Worm (Caenorhabditis elegans) whole organism, L1 larva: ENCODE measurements around the gene fbxb-24.
A peak's percentile ranks its signal among the peaks of the same experiment; 100 is the strongest.

Experiments used
- C16A3.4 ChIP-seq: fragments of 150-350 bp; optimal IDR thresholded peaks from 2 replicates; lab custom pipeline; 2014; ENCODE audit warnings: missing biosample characterization, missing genetic modification characterization
- C34B4.2 ChIP-seq: sonication (generic microtip); optimal IDR thresholded peaks from 2 replicates; lab custom pipeline; 2017; ENCODE audit warnings: mild to moderate bottlenecking, missing genetic modification characterization, missing compliant biosample characterization
- F16B12.6 ChIP-seq: fragments of 150-350 bp; optimal IDR thresholded peaks from 2 replicates; lab custom pipeline; 2014; ENCODE audit warnings: missing biosample characterization, missing genetic modification characterization
- alr-1 ChIP-seq: fragments of 200-800 bp; sonication (Bioruptor generic); optimal IDR thresholded peaks from 2 replicates; lab custom pipeline; 2018; ENCODE audit warnings: borderline replicate concordance, mild to moderate bottlenecking, missing genetic modification characterization, missing compliant biosample characterization
- aly-2 ChIP-seq: fragments of 150-350 bp; optimal IDR thresholded peaks from 2 replicates; lab custom pipeline; 2014; ENCODE audit warnings: missing biosample characterization, missing genetic modification characterization
- ceh-63 ChIP-seq: fragments of 200-800 bp; sonication (Bioruptor generic); optimal IDR thresholded peaks from 2 replicates; lab custom pipeline; 2018; ENCODE audit warnings: mild to moderate bottlenecking, missing genetic modification characterization, missing compliant biosample characterization
- ceh-82 ChIP-seq, 3 experiments: fragments of 150-350 bp in 1 of 3; sonication (generic microtip) in 2 of 3; optimal IDR thresholded peaks; 2 replicates each; lab custom pipeline; 2014 to 2017; ENCODE audit warnings: missing biosample characterization in 3 of 3, missing genetic modification characterization in 3 of 3
- dpl-1 ChIP-seq, 3 experiments: fragments of 150-350 bp in 2 of 3; sonication (generic microtip) in 1 of 3; optimal IDR thresholded peaks; 2 replicates each; lab custom pipeline; 2014 to 2017; ENCODE audit warnings: missing biosample characterization in 3 of 3, missing genetic modification characterization in 3 of 3, missing genetic modification reagents in 3 of 3
- dsc-1 ChIP-seq: sonication (generic microtip); optimal IDR thresholded peaks from 2 replicates; lab custom pipeline; 2016; ENCODE audit warnings: mild to moderate bottlenecking, missing genetic modification characterization, missing compliant biosample characterization
- efl-1 ChIP-seq, 4 experiments: fragments of 150-350 bp; optimal IDR thresholded peaks in 3 of 4; peaks in 1 of 4; 1 replicate in 1 of 4; 2 replicates in 3 of 4; lab custom pipeline; 2014; ENCODE audit warnings: missing biosample characterization in 2 of 4, missing genetic modification characterization in 2 of 4, missing genetic modification reagents in 2 of 4
- efl-3 ChIP-seq: fragments of 200-800 bp; sonication (Bioruptor generic); optimal IDR thresholded peaks from 2 replicates; lab custom pipeline; 2018; ENCODE audit warnings: mild to moderate bottlenecking, missing genetic modification characterization, missing compliant biosample characterization
- egl-13 ChIP-seq: sonication (generic microtip); optimal IDR thresholded peaks from 2 replicates; lab custom pipeline; 2016; ENCODE audit warnings: missing genotype, missing genetic modification reagents, missing genetic modification characterization, missing compliant biosample characterization
- ets-5 ChIP-seq: fragments of 200-800 bp; sonication (Bioruptor generic); IDR thresholded peaks from 2 replicates; pipeline ENCODE4 v1.3.6; 2022; ENCODE audit warnings: missing genetic modification characterization, missing compliant biosample characterization
- fkh-10 ChIP-seq: sonication (generic microtip); optimal IDR thresholded peaks from 2 replicates; lab custom pipeline; 2017; ENCODE audit warnings: missing biosample characterization, missing genetic modification reagents, missing genetic modification characterization
- fos-1 ChIP-seq: fragments of 150-350 bp; optimal IDR thresholded peaks from 2 replicates; lab custom pipeline; 2014; ENCODE audit warnings: missing biosample characterization, missing genetic modification characterization
- grh-1 ChIP-seq: fragments of 200-800 bp; sonication (Bioruptor generic); IDR thresholded peaks from 2 replicates; pipeline ENCODE4 v1.3.6; 2022; ENCODE audit warnings: missing genetic modification reagents, missing genetic modification characterization, missing compliant biosample characterization
- isw-1 ChIP-seq: fragments of 200-800 bp; sonication (Bioruptor generic); IDR thresholded peaks from 2 replicates; pipeline ENCODE4 v1.3.6; 2022; ENCODE audit warnings: missing genetic modification characterization, missing compliant biosample characterization
- jun-1 ChIP-seq: fragments of 150-350 bp; optimal IDR thresholded peaks from 2 replicates; lab custom pipeline; 2014; ENCODE audit warnings: missing biosample characterization, missing genetic modification reagents, missing genetic modification characterization
- lin-13 ChIP-seq: fragments of 150-350 bp; optimal IDR thresholded peaks from 2 replicates; lab custom pipeline; 2014; ENCODE audit warnings: missing biosample characterization, missing genetic modification reagents, missing genetic modification characterization
- lin-14 ChIP-seq: fragments of 200-800 bp; sonication (Bioruptor generic); optimal IDR thresholded peaks from 2 replicates; lab custom pipeline; 2018; ENCODE audit warnings: mild to moderate bottlenecking, missing genetic modification characterization, moderate library complexity, missing compliant biosample characterization
- lin-15B ChIP-seq: fragments of 150-350 bp; sonication (generic microtip); optimal IDR thresholded peaks from 3 replicates; lab custom pipeline; 2014; ENCODE audit warnings: missing biosample characterization, missing genetic modification characterization
- lin-35 ChIP-seq, 2 experiments: fragments of 150-350 bp; optimal IDR thresholded peaks; 2 replicates each; lab custom pipeline; 2014; ENCODE audit warnings: missing biosample characterization in 2 of 2, missing genetic modification characterization in 2 of 2, missing genetic modification reagents in 2 of 2
- lin-39 ChIP-seq: fragments of 150-350 bp; optimal IDR thresholded peaks from 2 replicates; lab custom pipeline; 2014; ENCODE audit warnings: missing biosample characterization, missing genetic modification reagents, missing genetic modification characterization
- lsy-2 ChIP-seq, 2 experiments: fragments of 150-350 bp; optimal IDR thresholded peaks; 2 replicates each; lab custom pipeline; 2014; ENCODE audit warnings: missing biosample characterization in 2 of 2, missing genetic modification characterization in 2 of 2
- mef-2 ChIP-seq: fragments of 150-350 bp; optimal IDR thresholded peaks from 2 replicates; lab custom pipeline; 2014; ENCODE audit warnings: missing biosample characterization, missing genetic modification characterization
- nhr-11 ChIP-seq: fragments of 150-350 bp; optimal IDR thresholded peaks from 2 replicates; lab custom pipeline; 2014; ENCODE audit warnings: missing biosample characterization, missing genetic modification characterization
- nhr-12 ChIP-seq: sonication (generic microtip); optimal IDR thresholded peaks from 2 replicates; lab custom pipeline; 2017; ENCODE audit warnings: missing biosample characterization, missing genetic modification characterization
- nhr-19 ChIP-seq: fragments of 200-800 bp; sonication (Bioruptor generic); conservative IDR thresholded peaks from 2 replicates; pipeline ENCODE4 v1.3.6; 2022; ENCODE audit warnings: missing genetic modification characterization, missing compliant biosample characterization
- nhr-20 ChIP-seq: sonication (generic microtip); optimal IDR thresholded peaks from 2 replicates; lab custom pipeline; 2016; ENCODE audit warnings: mild to moderate bottlenecking, missing genetic modification characterization, missing compliant biosample characterization
- nhr-77 ChIP-seq: fragments of 150-350 bp; optimal IDR thresholded peaks from 2 replicates; lab custom pipeline; 2014; ENCODE audit warnings: missing biosample characterization, missing genetic modification characterization
- nhr-84 ChIP-seq: sonication (generic microtip); optimal IDR thresholded peaks from 2 replicates; lab custom pipeline; 2017; ENCODE audit warnings: missing biosample characterization, missing genetic modification characterization
- nhr-85 ChIP-seq: sonication (generic microtip); peaks from one replicate; lab custom pipeline; 2016; ENCODE audit warnings: missing genetic modification characterization, inconsistent platforms, missing compliant biosample characterization
- pqm-1 ChIP-seq: sonication (generic microtip); optimal IDR thresholded peaks from 3 replicates; lab custom pipeline; 2017; ENCODE audit warnings: missing biosample characterization, missing genetic modification characterization
- sox-4 ChIP-seq: sonication (generic microtip); optimal IDR thresholded peaks from 2 replicates; lab custom pipeline; 2016; ENCODE audit warnings: missing genetic modification characterization, missing compliant biosample characterization
- unc-130 ChIP-seq: fragments of 150-350 bp; optimal IDR thresholded peaks from 2 replicates; lab custom pipeline; 2017; ENCODE audit warnings: missing biosample characterization, missing genetic modification characterization, inconsistent platforms
- unc-98 ChIP-seq: fragments of 200-800 bp; sonication (Bioruptor generic); IDR thresholded peaks from 2 replicates; pipeline ENCODE4 v1.3.6; 2022; ENCODE audit warnings: missing genetic modification characterization, missing compliant biosample characterization
- vab-15 ChIP-seq: sonication (generic microtip); optimal IDR thresholded peaks from 2 replicates; lab custom pipeline; 2017; ENCODE audit warnings: missing genotype, mild to moderate bottlenecking, missing genetic modification characterization, missing compliant biosample characterization
- zip-4 ChIP-seq: fragments of 200-800 bp; sonication (Bioruptor generic); optimal IDR thresholded peaks from 2 replicates; lab custom pipeline; 2018; ENCODE audit warnings: mild to moderate bottlenecking, missing genetic modification characterization, moderate library complexity, missing compliant biosample characterization
- ztf-4 ChIP-seq: fragments of 150-350 bp; optimal IDR thresholded peaks from 2 replicates; lab custom pipeline; 2014; ENCODE audit warnings: missing biosample characterization, missing genetic modification characterization

fbxb-24 gene

DNA sequence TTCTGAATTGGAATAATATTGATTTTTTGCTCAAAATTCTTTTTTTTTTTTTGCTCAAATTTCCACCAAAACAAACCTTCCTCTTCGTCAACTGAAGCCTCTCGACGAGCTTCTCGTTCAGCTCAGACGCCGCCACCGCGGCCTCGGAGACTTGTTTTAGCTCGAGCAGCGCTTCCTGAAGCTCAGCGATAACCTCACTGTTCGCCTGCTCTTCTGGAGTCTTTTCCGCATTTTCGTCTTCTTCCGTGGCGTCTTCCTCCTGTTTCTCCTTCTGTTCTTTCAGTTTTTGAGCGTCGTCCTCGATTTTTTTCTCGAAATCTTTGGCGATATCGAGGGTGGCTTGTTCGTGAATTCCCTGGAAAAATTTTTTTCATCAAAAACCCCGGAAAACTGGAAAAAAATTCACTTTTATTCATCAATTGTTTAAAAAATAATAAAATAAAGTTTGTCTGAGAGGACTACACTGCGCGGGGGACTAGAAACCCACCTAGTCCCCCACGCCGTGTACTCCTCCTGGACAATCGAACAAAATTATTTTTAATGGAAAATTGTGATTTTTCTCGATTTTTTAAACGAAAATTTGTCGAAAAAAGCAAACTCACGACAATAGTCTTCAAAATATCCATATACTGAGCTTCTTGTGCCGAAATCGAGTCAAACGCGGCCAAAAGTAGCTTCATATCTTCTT lies 37.4 kb downstream of the fbxb-24 start (continued):
- TF ChIP-seq lsy-2 (tag; optimal IDR thresholded peaks at IDR 0.05; lab: Kevin White, UChicago) = peak; percentile 88 to 93
- peak; percentile 82 for TF ChIP-seq grh-1
- TF ChIP-seq nhr-77 (tag; lab: Kevin White, UChicago) = peak; percentile 41
- TF ChIP-seq lin-39 (tag; lab: Kevin White, UChicago) = peak; percentile 90
- TF ChIP-seq lin-13 = peak; percentile 83
- peak; percentile 66 for TF ChIP-seq C16A3.4 (tag; lab: Kevin White, UChicago)
- TF ChIP-seq nhr-12 = peak; percentile 23
- TF ChIP-seq lin-14 (GFP tag; lab: Kevin White, UChicago) = peak; percentile 93
- peak; percentile 61 for TF ChIP-seq F16B12.6 (tag; lab: Kevin White, UChicago)
- no peak for TF ChIP-seq pqm-1 (tag; lab: Kevin White, UChicago)
- peak; percentile 77 to 84 for TF ChIP-seq efl-1 (optimal IDR thresholded peaks at IDR 0.05; lab: Kevin White, UChicago)
- peak; percentile 82 to 97 for TF ChIP-seq efl-1 (GFP tag; optimal IDR thresholded peaks at IDR 0.05 in 1 of 2; lab: Kevin White, UChicago)
- TF ChIP-seq nhr-85 (tag; lab: Kevin White, UChicago) = peak; percentile 99
- TF ChIP-seq isw-1 (GFP tag; lab: Robert Waterston, UW) = peak; percentile 91
- TF ChIP-seq jun-1 (tag; lab: Kevin White, UChicago) = peak; percentile 69
- peak; percentile 82 for TF ChIP-seq lin-15B (tag; lab: Kevin White, UChicago)
- TF ChIP-seq fos-1 (tag; lab: Kevin White, UChicago) = peak; percentile 66
- peak; percentile 96 for TF ChIP-seq nhr-20
- TF ChIP-seq dpl-1 (GFP tag; optimal IDR thresholded peaks at IDR 0.05; lab: Kevin White, UChicago) = peak; percentile 69 to 80 (median 80)
- TF ChIP-seq ceh-82 (tag; optimal IDR thresholded peaks at IDR 0.05; lab: Kevin White, UChicago) = peak; percentile 82 to 92 (median 87)
- peak; percentile 99 for TF ChIP-seq sox-4 (tag; lab: Kevin White, UChicago)
- TF ChIP-seq ets-5 (GFP tag; lab: Robert Waterston, UW) = no peak
- peak; percentile 95 for TF ChIP-seq nhr-19 (GFP tag; lab: Robert Waterston, UW)
- no peak for TF ChIP-seq alr-1 (tag; lab: Kevin White, UChicago)
- TF ChIP-seq ceh-63 (GFP tag; lab: Kevin White, UChicago) = peak; percentile 92
- TF ChIP-seq fkh-10 (GFP tag; lab: Kevin White, UChicago) = peak; percentile 40
- peak; percentile 98 for TF ChIP-seq unc-98 (GFP tag; lab: Robert Waterston, UW)
- TF ChIP-seq nhr-11 (tag; lab: Kevin White, UChicago) = peak; percentile 64
- TF ChIP-seq zip-4 (GFP tag; lab: Kevin White, UChicago) = peak; percentile 91
- TF ChIP-seq egl-13 = peak; percentile 100
- peak; percentile 52 for TF ChIP-seq unc-130
- TF ChIP-seq ztf-4 = peak; percentile 77
- peak; percentile 99 for TF ChIP-seq dsc-1 (tag; lab: Kevin White, UChicago)
- TF ChIP-seq nhr-84 = peak; percentile 22
- TF ChIP-seq C34B4.2 (tag; lab: Kevin White, UChicago) = peak; percentile 66
- TF ChIP-seq mef-2 (tag; lab: Kevin White, UChicago) = peak; percentile 32
- TF ChIP-seq lin-35 (GFP tag; optimal IDR thresholded peaks at IDR 0.05; lab: Kevin White, UChicago) = peak; percentile 71 to 77
- TF ChIP-seq efl-3 (GFP tag; lab: Kevin White, UChicago) = peak; percentile 99
- TF ChIP-seq, all 84 proteins: peak for 70

DNA sequence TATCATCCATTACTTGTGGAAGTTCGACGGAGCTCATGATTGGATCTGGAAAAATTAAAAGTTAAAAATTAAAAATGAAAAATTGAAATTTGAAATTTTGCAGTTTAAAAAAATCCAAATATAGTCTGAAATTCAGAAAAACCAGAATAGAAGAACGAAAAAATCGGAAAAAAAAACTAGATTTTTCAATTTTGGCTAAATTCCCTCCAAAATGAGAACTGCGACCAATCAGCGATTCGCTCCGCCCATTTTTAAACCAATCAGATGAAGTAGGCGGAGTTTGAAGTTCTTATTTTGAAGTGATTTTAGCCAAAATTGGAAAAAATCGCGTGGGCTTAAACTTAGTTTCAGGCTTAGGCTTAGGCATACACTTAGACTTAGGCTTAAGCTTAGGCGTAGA lies 38.2 kb downstream of the fbxb-24 start, which contains the start of gene Y56A3A.7:
TSS of gene Y56A3A.7 (minus strand) at position 47 of the 400 bp plus-strand sequence.
- no peak for TF ChIP-seq vab-15 (tag; lab: Kevin White, UChicago)
- TF ChIP-seq aly-2 (tag; lab: Kevin White, UChicago) = no peak
- TF ChIP-seq efl-1 (optimal IDR thresholded peaks at IDR 0.05; lab: Kevin White, UChicago) = no peak
- peak in 1 of 2 experiments; percentile 79 for TF ChIP-seq efl-1 (GFP tag; optimal IDR thresholded peaks at IDR 0.05 in 1 of 2; lab: Kevin White, UChicago)
- no peak for TF ChIP-seq nhr-11 (tag; lab: Kevin White, UChicago)
- TF ChIP-seq lin-13 = no peak
